Worm (Caenorhabditis elegans) whole organism, L4 larva: ENCODE data around the gene srlf-2.
A peak's percentile ranks its signal among the peaks of the same experiment; 100 is the strongest.

Experiments
- D1046.2 ChIP-seq: fragments of 200-800 bp; sonication (Bioruptor generic); IDR thresholded peaks from 2 replicates; pipeline ENCODE4 v1.3.6; 2022; ENCODE audit warnings: missing genetic modification characterization, missing compliant biosample characterization
- F10B5.3 ChIP-seq: sonication (generic microtip); optimal IDR thresholded peaks from 2 replicates; lab custom pipeline; 2016; ENCODE audit warnings: mild to moderate bottlenecking, missing genetic modification characterization, missing compliant biosample characterization
- F49E8.2 ChIP-seq: sonication (generic microtip); optimal IDR thresholded peaks from 2 replicates; lab custom pipeline; 2016; ENCODE audit warnings: missing compliant biosample characterization, mild to moderate bottlenecking, missing genetic modification characterization, borderline replicate concordance
- R02D3.7 ChIP-seq: fragments of 150-350 bp; sonication (generic microtip); optimal IDR thresholded peaks from 3 replicates; lab custom pipeline; 2014; ENCODE audit warnings: missing biosample characterization, missing genetic modification characterization
- T20F7.1 ChIP-seq: fragments of 200-800 bp; sonication (Bioruptor generic); optimal IDR thresholded peaks from 2 replicates; lab custom pipeline; 2018; ENCODE audit warnings: mild to moderate bottlenecking, missing genetic modification characterization, missing compliant biosample characterization
- Y105C5A.15 ChIP-seq: fragments of 200-800 bp; sonication (Bioruptor generic); IDR thresholded peaks from 2 replicates; pipeline ENCODE4 v1.3.6; 2022; ENCODE audit warnings: missing genetic modification characterization, missing compliant biosample characterization
- Y48G9A.11 ChIP-seq: fragments of 200-800 bp; sonication (Bioruptor generic); IDR thresholded peaks from 2 replicates; pipeline ENCODE4 v1.3.6; 2022; ENCODE audit warnings: missing genetic modification reagents, missing genetic modification characterization, missing compliant biosample characterization
- Y5F2A.4 ChIP-seq: fragments of 200-800 bp; sonication (Bioruptor generic); optimal IDR thresholded peaks from 2 replicates; lab custom pipeline; 2018; ENCODE audit warnings: mild to moderate bottlenecking, missing genetic modification characterization, missing compliant biosample characterization
- aha-1 ChIP-seq: fragments of 150-350 bp; peaks from one replicate; lab custom pipeline; 2014; ENCODE audit warnings: missing biosample characterization, missing genetic modification characterization
- aly-2 ChIP-seq: sonication (generic microtip); optimal IDR thresholded peaks from 2 replicates; lab custom pipeline; 2018; ENCODE audit warnings: missing biosample characterization, missing genetic modification characterization
- ama-1 ChIP-seq: fragments of 150-350 bp; optimal IDR thresholded peaks from 2 replicates; lab custom pipeline; 2014; ENCODE audit warnings: inconsistent platforms, mixed read lengths
- attf-4 ChIP-seq: sonication (generic microtip); optimal IDR thresholded peaks from 3 replicates; lab custom pipeline; 2017; ENCODE audit warnings: missing biosample characterization, missing genetic modification characterization
- ceh-62 ChIP-seq: sonication (generic microtip); optimal IDR thresholded peaks from 2 replicates; lab custom pipeline; 2017; ENCODE audit warnings: missing biosample characterization, missing genetic modification characterization
- daf-12 ChIP-seq: fragments of 150-350 bp; optimal IDR thresholded peaks from 2 replicates; lab custom pipeline; 2014; ENCODE audit warnings: missing biosample characterization, missing genetic modification reagents, missing genetic modification characterization
- daf-16 ChIP-seq, 3 experiments: sonication (generic microtip); optimal IDR thresholded peaks; 2 replicates each; lab custom pipeline; 2016 to 2017; ENCODE audit warnings: missing genetic modification characterization in 3 of 3, missing genetic modification reagents in 3 of 3, mild to moderate bottlenecking in 2 of 3, missing compliant biosample characterization in 2 of 3, missing biosample characterization in 1 of 3, moderate library complexity in 1 of 3
- dmd-9 ChIP-seq: fragments of 200-800 bp; sonication (Bioruptor generic); IDR thresholded peaks from 2 replicates; pipeline ENCODE4 v1.3.6; 2022; ENCODE audit warnings: missing genetic modification reagents, missing genetic modification characterization, missing compliant biosample characterization
- duxl-1 ChIP-seq: sonication (generic microtip); optimal IDR thresholded peaks from 2 replicates; lab custom pipeline; 2016; ENCODE audit warnings: mild to moderate bottlenecking, missing genetic modification characterization, moderate library complexity, missing compliant biosample characterization; ENCODE audit not compliant: poor library complexity
- dve-1 ChIP-seq: sonication (generic microtip); optimal IDR thresholded peaks from 2 replicates; lab custom pipeline; 2017; ENCODE audit warnings: antibody characterized with exemption, mild to moderate bottlenecking, missing genetic modification characterization, missing compliant biosample characterization; ENCODE audit not compliant: insufficient read depth
- fos-1 ChIP-seq: fragments of 150-350 bp; optimal IDR thresholded peaks from 2 replicates; lab custom pipeline; 2014; ENCODE audit warnings: missing biosample characterization, missing genetic modification characterization
- gei-8 ChIP-seq: fragments of 200-800 bp; sonication (Bioruptor generic); optimal IDR thresholded peaks from 2 replicates; lab custom pipeline; 2018; ENCODE audit warnings: mild to moderate bottlenecking, missing genetic modification characterization, missing compliant biosample characterization
- hif-1 ChIP-seq, 2 experiments: sonication (generic microtip); optimal IDR thresholded peaks; 2 replicates each; lab custom pipeline; 2016 to 2017; ENCODE audit warnings: missing compliant biosample characterization in 2 of 2, missing genetic modification characterization in 2 of 2, missing genetic modification reagents in 2 of 2, missing genotype in 2 of 2, mild to moderate bottlenecking in 1 of 2
- lim-7 ChIP-seq: fragments of 200-800 bp; sonication (Bioruptor generic); IDR thresholded peaks from 2 replicates; pipeline ENCODE4 v1.3.6; 2022; ENCODE audit warnings: missing genetic modification characterization, missing compliant biosample characterization
- madf-5 ChIP-seq, 2 experiments: fragments of 200-800 bp; sonication (Bioruptor generic); IDR thresholded peaks; 2 replicates each; pipeline ENCODE4 v1.3.6; 2022; ENCODE audit warnings: missing compliant biosample characterization in 2 of 2, missing genetic modification characterization in 2 of 2
- mdl-1 ChIP-seq, 2 experiments: fragments of 150-350 bp in 1 of 2; sonication (generic microtip) in 1 of 2; optimal IDR thresholded peaks; 2 replicates each; lab custom pipeline; 2014 to 2017; ENCODE audit warnings: missing biosample characterization in 2 of 2, missing genetic modification characterization in 2 of 2
- mxl-3 ChIP-seq: fragments of 200-800 bp; sonication (Bioruptor generic); optimal IDR thresholded peaks from 2 replicates; lab custom pipeline; 2018; ENCODE audit warnings: mild to moderate bottlenecking, missing genetic modification characterization, missing compliant biosample characterization
- nhr-10 ChIP-seq: fragments of 150-350 bp; optimal IDR thresholded peaks from 2 replicates; lab custom pipeline; 2014; ENCODE audit warnings: missing biosample characterization, missing genetic modification characterization
- nhr-102 ChIP-seq: sonication (generic microtip); optimal IDR thresholded peaks from 2 replicates; lab custom pipeline; 2016; ENCODE audit warnings: mild to moderate bottlenecking, missing genetic modification characterization, moderate library complexity, missing compliant biosample characterization
- nhr-237 ChIP-seq: sonication (generic microtip); optimal IDR thresholded peaks from 2 replicates; lab custom pipeline; 2017; ENCODE audit warnings: missing biosample characterization, missing genetic modification characterization
- nhr-6 ChIP-seq: fragments of 150-350 bp; optimal IDR thresholded peaks from 2 replicates; lab custom pipeline; 2014; ENCODE audit warnings: missing biosample characterization, missing genetic modification characterization
- nhr-76 ChIP-seq: fragments of 150-350 bp; optimal IDR thresholded peaks from 2 replicates; lab custom pipeline; 2014; ENCODE audit warnings: missing biosample characterization, missing genetic modification characterization
- php-3 ChIP-seq: fragments of 200-800 bp; sonication (Bioruptor generic); IDR thresholded peaks from 2 replicates; pipeline ENCODE4 v1.3.6; 2022; ENCODE audit warnings: missing genetic modification reagents, missing genetic modification characterization, missing compliant biosample characterization
- pqm-1 ChIP-seq: sonication (generic microtip); optimal IDR thresholded peaks from 2 replicates; lab custom pipeline; 2017; ENCODE audit warnings: missing biosample characterization, missing genetic modification characterization
- rbr-2 ChIP-seq: sonication (generic microtip); optimal IDR thresholded peaks from 2 replicates; lab custom pipeline; 2016; ENCODE audit warnings: missing genotype, missing genetic modification characterization, missing compliant biosample characterization
- saeg-2 ChIP-seq: fragments of 200-800 bp; sonication (Bioruptor generic); IDR thresholded peaks from 2 replicates; pipeline ENCODE4 v1.3.6; 2022; ENCODE audit warnings: missing genetic modification reagents, missing genetic modification characterization, missing compliant biosample characterization
- snpc-4 ChIP-seq: fragments of 150-350 bp; optimal IDR thresholded peaks from 2 replicates; lab custom pipeline; 2014; ENCODE audit warnings: missing biosample characterization, missing genetic modification characterization
- unc-62 ChIP-seq, 3 experiments: fragments of 150-350 bp in 1 of 3; sonication (generic microtip); optimal IDR thresholded peaks in 2 of 3; peaks in 1 of 3; 1 replicate in 1 of 3; 2 replicates in 2 of 3; lab custom pipeline; 2014 to 2017; ENCODE audit warnings: missing biosample characterization in 3 of 3, missing genetic modification characterization in 3 of 3, missing genetic modification reagents in 3 of 3, missing genotype in 1 of 3
- zip-11 ChIP-seq: fragments of 200-800 bp; sonication (Bioruptor generic); IDR thresholded peaks from 2 replicates; pipeline ENCODE4 v1.3.6; 2022; ENCODE audit warnings: missing genetic modification characterization, missing compliant biosample characterization

Gene srlf-2

ce11 chrIV:8453178-8453577 lies 36.8 kb upstream of the srlf-2 start (continued):
- TF ChIP-seq daf-12: no peak
- no peak for TF ChIP-seq F49E8.2 (tag; lab: Kevin White, UChicago)
- no peak for TF ChIP-seq D1046.2 (GFP tag; lab: Robert Waterston, UW)
- TF ChIP-seq dve-1 (tag; lab: Kevin White, UChicago): peak; percentile 88
- no peak for TF ChIP-seq attf-4 (tag; lab: Kevin White, UChicago)
- TF ChIP-seq hif-1 (tag; optimal IDR thresholded peaks at IDR 0.05; lab: Kevin White, UChicago): peak in 1 of 2 experiments; percentile 81
- TF ChIP-seq fos-1 (tag; lab: Kevin White, UChicago): no peak
- TF ChIP-seq Y105C5A.15 (GFP tag; lab: Robert Waterston, UW): no peak
- no peak for TF ChIP-seq dmd-9 (GFP tag; lab: Robert Waterston, UW)
- no peak for TF ChIP-seq snpc-4 (tag; lab: Kevin White, UChicago)
- TF ChIP-seq daf-16 (GFP tag; optimal IDR thresholded peaks at IDR 0.05; lab: Kevin White, UChicago): no peak
- peak; percentile 53 for TF ChIP-seq daf-16 (tag; optimal IDR thresholded peaks at IDR 0.05; lab: Kevin White, UChicago)
- TF ChIP-seq F10B5.3 (tag; lab: Kevin White, UChicago): no peak
- TF ChIP-seq gei-8: no peak
- TF ChIP-seq, all 104 proteins: peak for 19

ce11 chrIV:8454076-8454475 lies 35.9 kb upstream of the srlf-2 start:
- peak; percentile 31 for TF ChIP-seq pqm-1 (tag; lab: Kevin White, UChicago)
- no peak for TF ChIP-seq daf-16 (GFP tag; optimal IDR thresholded peaks at IDR 0.05; lab: Kevin White, UChicago)
- peak; percentile 33 for TF ChIP-seq daf-16 (tag; optimal IDR thresholded peaks at IDR 0.05; lab: Kevin White, UChicago)
- TF ChIP-seq aha-1: peak; percentile 32
- TF ChIP-seq snpc-4 (tag; lab: Kevin White, UChicago): no peak
- TF ChIP-seq ama-1 (lab: Kevin White, UChicago): no peak
- peak; percentile 53 for TF ChIP-seq php-3 (GFP tag; lab: Robert Waterston, UW)
- no peak for TF ChIP-seq mdl-1 (tag; optimal IDR thresholded peaks at IDR 0.05; lab: Kevin White, UChicago)
- TF ChIP-seq lim-7: no peak
- TF ChIP-seq, all 104 proteins: peak for 4

- TF ChIP-seq saeg-2 (no peak), unc-62 (GFP tag; optimal IDR thresholded peaks at IDR 0.05 in 1 of 2; lab: Kevin White, UChicago) (no peak), unc-62 (tag; optimal IDR thresholded peaks at IDR 0.05; lab: Kevin White, UChicago) (no peak), nhr-237 (tag; lab: Kevin White, UChicago) (no peak), Y48G9A.11 (GFP tag; lab: Robert Waterston, UW) (peak; percentile 97)
- TF ChIP-seq, all 104 proteins: peak for 1
Observed at ce11 chrIV:8456899-8457298, 33.1 kb upstream of the srlf-2 start, which contains the start of gene syx-4. Gene syx-4, plus strand, starts transcription at chrIV:8457280.

- TF ChIP-seq saeg-2 (no peak), nhr-76 (tag; lab: Kevin White, UChicago) (no peak), aly-2 (tag; lab: Kevin White, UChicago) (no peak), nhr-102 (tag; lab: Kevin White, UChicago) (no peak), rbr-2 (tag; lab: Kevin White, UChicago) (no peak), zip-11 (no peak), ceh-62 (tag; lab: Kevin White, UChicago) (no peak), daf-12 (no peak), R02D3.7 (tag; lab: Kevin White, UChicago) (no peak), madf-5 (GFP tag; IDR thresholded peaks at IDR 0.05; lab: Robert Waterston, UW) (no peak), mxl-3 (GFP tag; lab: Kevin White, UChicago) (no peak), dve-1 (tag; lab: Kevin White, UChicago) (no peak), nhr-10 (no peak), nhr-237 (tag; lab: Kevin White, UChicago) (no peak), gei-8 (no peak), T20F7.1 (GFP tag; lab: Kevin White, UChicago) (no peak), duxl-1 (tag; lab: Kevin White, UChicago) (no peak), Y105C5A.15 (GFP tag; lab: Robert Waterston, UW) (no peak), nhr-6 (tag; lab: Kevin White, UChicago) (no peak), Y5F2A.4 (GFP tag; lab: Kevin White, UChicago) (no peak)
Observed at ce11 chrIV:8460208-8460607, 29.8 kb upstream of the srlf-2 start, which contains the start of gene ant-1.4. Gene ant-1.4, minus strand, starts transcription at chrIV:8460308.
